Worm (Caenorhabditis elegans): Measurements from ENCODE around the gene F46E10.3.

F46E10.3 gene

DNA sequence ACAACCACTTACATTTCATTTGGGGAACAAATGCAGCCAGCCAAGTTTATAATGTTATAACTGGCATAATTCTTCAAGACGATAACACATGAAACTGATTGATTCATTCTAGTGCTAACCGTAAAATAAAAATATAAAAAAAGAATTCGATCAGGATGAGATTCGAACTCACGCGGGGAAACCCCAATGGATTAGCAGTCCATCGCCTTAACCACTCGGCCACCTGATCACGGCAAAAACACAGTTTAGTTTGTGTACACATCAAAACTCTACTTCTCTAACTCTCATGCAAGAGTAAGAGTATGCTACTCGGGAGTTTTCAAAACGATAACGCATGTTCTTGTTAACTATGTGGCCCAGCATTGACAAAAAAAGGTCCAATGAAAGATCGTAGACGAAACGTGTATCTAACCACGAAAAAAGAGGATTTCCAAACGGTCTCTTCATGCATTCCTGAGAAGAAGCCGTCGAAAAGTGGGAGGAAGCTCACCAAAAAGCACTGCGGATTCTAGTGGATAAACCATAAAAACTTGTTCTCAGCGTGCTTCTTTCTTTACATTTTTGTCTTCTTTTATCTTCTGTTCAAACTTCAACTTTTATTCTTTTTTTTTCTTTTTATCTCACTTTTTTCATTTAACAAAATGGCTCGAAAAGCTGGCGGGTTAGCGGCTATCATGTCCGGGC, 33.8 kb downstream of the F46E10.3 start, which contains the start of gene twk-10 (continued):
- TF ChIP-seq ceh-20 (GFP tag; IDR thresholded peaks at IDR 0.05) (no peak), dmd-6 (GFP tag; IDR thresholded peaks at IDR 0.05) (peak; percentile 60), ces-1 (GFP tag; optimal IDR thresholded peaks at IDR 0.05) (no peak), ceh-82 (tag; optimal IDR thresholded peaks at IDR 0.05) (no peak), F10B5.3 (tag; optimal IDR thresholded peaks at IDR 0.05) (no peak), ztf-11 (tag; optimal IDR thresholded peaks at IDR 0.05) (no peak), daf-12 (tag; optimal IDR thresholded peaks at IDR 0.05) (no peak), dpl-1 (GFP tag; optimal IDR thresholded peaks at IDR 0.05) (no peak), fkh-10 (GFP tag; optimal IDR thresholded peaks at IDR 0.05) (no peak), spr-1 (tag; optimal IDR thresholded peaks at IDR 0.05) (no peak), duxl-1 (tag; optimal IDR thresholded peaks at IDR 0.05; ENCODE audit: poor library complexity) (peak; percentile 21), T20F7.1 (GFP tag; optimal IDR thresholded peaks at IDR 0.05) (no peak), zag-1 (tag; optimal IDR thresholded peaks at IDR 0.05) (no peak), ceh-32 (tag; optimal IDR thresholded peaks at IDR 0.05; ENCODE audit: poor library complexity) (no peak), rbr-2 (tag; optimal IDR thresholded peaks at IDR 0.05) (peak; percentile 9), pha-4 (GFP tag; IDR thresholded peaks at IDR 0.05) (peak; percentile 76; the same call in 1 of the 2 replicates), pha-4 (tag; optimal IDR thresholded peaks at IDR 0.05) (no peak), mxl-3 (GFP tag; optimal IDR thresholded peaks at IDR 0.05) (no peak), cey-2 (tag; optimal IDR thresholded peaks at IDR 0.05; ENCODE audit: borderline replicate concordance, insufficient read depth) (no peak), nhr-48 (tag; optimal IDR thresholded peaks at IDR 0.05) (no peak), lin-1 (GFP tag; IDR thresholded peaks at IDR 0.05) (0 out of 2 replicates have a peak, but pooled peaks have one; percentile 42), nhr-10 (tag; optimal IDR thresholded peaks at IDR 0.05) (no peak), nhr-41 (GFP tag; IDR thresholded peaks at IDR 0.05) (0 out of 2 replicates have a peak, but pooled peaks have one; percentile 34), mxl-2 (GFP tag; conservative IDR thresholded peaks at IDR 0.05) (no peak), dmd-8 (GFP tag; IDR thresholded peaks at IDR 0.05) (peak; percentile 76; the same call in 1 of the 2 replicates), mdt-29 (GFP tag; IDR thresholded peaks at IDR 0.05) (peak; percentile 64; the same call in 1 of the 2 replicates), mep-1 (tag; optimal IDR thresholded peaks at IDR 0.05) (no peak), snpc-1.2 (GFP tag; IDR thresholded peaks at IDR 0.05) (no peak), daf-8 (GFP tag; IDR thresholded peaks at IDR 0.05) (no peak), aha-1 (tag) (no peak), egl-43 (GFP tag; IDR thresholded peaks at IDR 0.05) (no peak; the same call in 1 of the 2 replicates), attf-4 (tag; optimal IDR thresholded peaks at IDR 0.05) (no peak), lin-15B (tag; optimal IDR thresholded peaks at IDR 0.05) (no peak), zfp-2 (tag; optimal IDR thresholded peaks at IDR 0.05) (no peak), ztf-7 (tag; optimal IDR thresholded peaks at IDR 0.05) (no peak), nhr-11 (tag; optimal IDR thresholded peaks at IDR 0.05) (no peak), F26F4.8 (GFP tag; conservative IDR thresholded peaks at IDR 0.05) (peak; percentile 73; the same call in 1 of the 2 replicates), lin-29 (GFP tag; IDR thresholded peaks at IDR 0.05) (no peak), nhr-28 (tag; optimal IDR thresholded peaks at IDR 0.05) (peak; percentile 26), unc-130 (GFP tag; optimal IDR thresholded peaks at IDR 0.05) (peak; percentile 21), daf-16 (GFP tag; optimal IDR thresholded peaks at IDR 0.05) (peak in 1 of 2 experiments; percentile 62), daf-16 (tag; optimal IDR thresholded peaks at IDR 0.05) (peak; percentile 46), Y48G9A.11 (GFP tag; IDR thresholded peaks at IDR 0.05) (peak; percentile 69; the same call in 1 of the 2 replicates), tra-1 (GFP tag; IDR thresholded peaks at IDR 0.05) (peak; percentile 83), pqm-1 (tag; optimal IDR thresholded peaks at IDR 0.05) (no peak), spr-3 (GFP tag; optimal IDR thresholded peaks at IDR 0.05) (no peak), vab-7 (GFP tag; IDR thresholded peaks at IDR 0.05) (peak; percentile 78), ZK546.5 (tag; optimal IDR thresholded peaks at IDR 0.05) (no peak), mdl-1 (tag; optimal IDR thresholded peaks at IDR 0.05) (no peak), Y105C5A.15 (GFP tag; IDR thresholded peaks at IDR 0.05) (no peak), saeg-2 (GFP tag; IDR thresholded peaks at IDR 0.05) (no peak)
